Fruit fly (Drosophila melanogaster) S2 (cell line): ENCODE data around the gene trio.

Source experiments
- CG8478 ChIP-seq: fragments of >200 bp; optimal IDR thresholded peaks from 2 replicates; lab custom pipeline; 2018
- CTCF ChIP-seq, 2 experiments: fragments of >200 bp; optimal IDR thresholded peaks; 2 replicates each; lab custom pipeline; 2018

- TF ChIP-seq CG8478 (no peak), CTCF (optimal IDR thresholded peaks at IDR 0.05; lab: Kevin White, UChicago) (no peak)
These were observed 41.0 kb downstream of the trio start, which contains the start of gene aln for dm6 chr3L:993709-994108.
